Worm (Caenorhabditis elegans) whole organism, early embryonic: Measurements from ENCODE around the gene idpp-15.

Experiments
- ama-1 ChIP-seq: fragments of 150-350 bp; optimal IDR thresholded peaks from 2 replicates; lab custom pipeline; 2014
- ceh-36 ChIP-seq: sonication (generic microtip); optimal IDR thresholded peaks from 2 replicates; lab custom pipeline; 2016; ENCODE audit warnings: missing genetic modification characterization, inconsistent platforms, missing compliant biosample characterization
- ets-7 ChIP-seq: sonication (generic microtip); optimal IDR thresholded peaks from 2 replicates; lab custom pipeline; 2016; ENCODE audit warnings: missing genotype, missing genetic modification characterization, missing compliant biosample characterization
- flt-1 ChIP-seq: fragments of 200-800 bp; sonication (Bioruptor generic); IDR thresholded peaks from 2 replicates; pipeline ENCODE4 v1.3.6; 2022; ENCODE audit warnings: missing genetic modification characterization, missing compliant biosample characterization
- pes-1 ChIP-seq: fragments of 200-800 bp; sonication (Bioruptor generic); IDR thresholded peaks from 2 replicates; pipeline ENCODE4 v1.3.6; 2022; ENCODE audit warnings: missing genetic modification reagents, missing genetic modification characterization, missing compliant biosample characterization
- scrt-1 ChIP-seq: fragments of 200-800 bp; sonication (Bioruptor generic); IDR thresholded peaks from 2 replicates; pipeline ENCODE4 v1.3.6; 2022; ENCODE audit warnings: missing genetic modification characterization, missing compliant biosample characterization
- tbx-37 ChIP-seq: fragments of 200-800 bp; sonication (Bioruptor generic); conservative IDR thresholded peaks from 2 replicates; pipeline ENCODE4 v1.3.6; 2022; ENCODE audit warnings: missing genetic modification reagents, missing genetic modification characterization, missing compliant biosample characterization

ce11 chrIII:8571845-8572244 is 47.0 kb downstream of the idpp-15 start:
- TF ChIP-seq ama-1 (lab: Kevin White, UChicago) (no peak), scrt-1 (GFP tag; lab: Robert Waterston, UW) (no peak), ets-7 (tag; lab: Kevin White, UChicago) (no peak), flt-1 (GFP tag; lab: Robert Waterston, UW) (no peak), pes-1 (GFP tag; lab: Robert Waterston, UW) (no peak), tbx-37 (no peak), ceh-36 (tag; lab: Kevin White, UChicago) (no peak)
